Fruit fly (Drosophila melanogaster) whole organism, prepupa: ENCODE results near the gene Eo.
A peak's percentile ranks its signal among the peaks of the same experiment; 100 is the strongest.

Experiments
- CG6854 ChIP-seq: fragments of 200-800 bp; sonication (Bioruptor generic); optimal IDR thresholded peaks from 2 replicates; lab custom pipeline; 2017; ENCODE audit warnings: missing biosample characterization, mild to moderate bottlenecking, missing genetic modification characterization
- Eip78C ChIP-seq: fragments of 200-800 bp; sonication (Bioruptor generic); peaks from one replicate; lab custom pipeline; 2016; ENCODE audit warnings: missing biosample characterization, missing genetic modification characterization
- Hr38 ChIP-seq: sonication (Bioruptor generic); optimal IDR thresholded peaks from 2 replicates; lab custom pipeline; 2016; ENCODE audit warnings: missing biosample characterization, missing genetic modification characterization
- pdm3 ChIP-seq: fragments of 200-800 bp; sonication (Bioruptor generic); optimal IDR thresholded peaks from 3 replicates; lab custom pipeline; 2016; ENCODE audit warnings: missing biosample characterization, missing genetic modification characterization

dm6 chrX:14909658-14910378 is 8.8 kb downstream of the Eo start, which contains the start of gene fiz:
- no peak for TF ChIP-seq CG6854 (GFP tag; lab: Kevin White, UChicago)
- no peak for TF ChIP-seq pdm3 (GFP tag; lab: Kevin White, UChicago)
- TF ChIP-seq Eip78C (GFP tag; lab: Kevin White, UChicago): peak; percentile 6
- no peak for TF ChIP-seq Hr38 (GFP tag; lab: Kevin White, UChicago)
